Worm (Caenorhabditis elegans) whole organism, late embryonic: ENCODE measurements around the gene pgp-8.

Source experiments
- C38D4.7 ChIP-seq: fragments of 200-800 bp; sonication (Bioruptor generic); optimal IDR thresholded peaks from 2 replicates; lab custom pipeline; 2018; ENCODE audit warnings: mild to moderate bottlenecking, missing genetic modification characterization, moderate library complexity, missing compliant biosample characterization
- F13H6.1 ChIP-seq: sonication (generic microtip); optimal IDR thresholded peaks from 2 replicates; lab custom pipeline; 2016; ENCODE audit warnings: missing genetic modification characterization, missing compliant biosample characterization
- K02D7.2 ChIP-seq: sonication (generic microtip); optimal IDR thresholded peaks from 2 replicates; lab custom pipeline; 2017; ENCODE audit warnings: mild to moderate bottlenecking, missing genetic modification characterization, missing compliant biosample characterization
- K09A11.1 ChIP-seq: sonication (generic microtip); optimal IDR thresholded peaks from 2 replicates; lab custom pipeline; 2017; ENCODE audit warnings: antibody characterized with exemption, mild to moderate bottlenecking, missing genetic modification characterization, missing compliant biosample characterization; ENCODE audit not compliant: insufficient read depth
- T23F11.4 ChIP-seq: fragments of 200-800 bp; sonication (Bioruptor generic); optimal IDR thresholded peaks from 2 replicates; lab custom pipeline; 2018; ENCODE audit warnings: mild to moderate bottlenecking, missing genetic modification characterization, missing compliant biosample characterization
- ahr-1 ChIP-seq: sonication (generic microtip); optimal IDR thresholded peaks from 2 replicates; lab custom pipeline; 2016; ENCODE audit warnings: missing genetic modification characterization, missing compliant biosample characterization
- ceh-14 ChIP-seq: sonication (generic microtip); optimal IDR thresholded peaks from 2 replicates; lab custom pipeline; 2016; ENCODE audit warnings: missing genotype, missing genetic modification characterization, missing compliant biosample characterization
- ceh-19 ChIP-seq: fragments of 200-800 bp; sonication (Bioruptor generic); optimal IDR thresholded peaks from 2 replicates; lab custom pipeline; 2018; ENCODE audit warnings: mild to moderate bottlenecking, missing genetic modification characterization, missing compliant biosample characterization
- ceh-22 ChIP-seq: sonication (generic microtip); optimal IDR thresholded peaks from 2 replicates; lab custom pipeline; 2017; ENCODE audit warnings: missing biosample characterization, missing genetic modification characterization
- ceh-24 ChIP-seq: sonication (generic microtip); optimal IDR thresholded peaks from 2 replicates; lab custom pipeline; 2016; ENCODE audit warnings: mild to moderate bottlenecking, missing genetic modification characterization, missing compliant biosample characterization
- ceh-45 ChIP-seq: fragments of 200-800 bp; sonication (Bioruptor generic); IDR thresholded peaks from 2 replicates; pipeline ENCODE4 v1.3.6; 2022; ENCODE audit warnings: missing genetic modification reagents, missing genetic modification characterization, missing compliant biosample characterization
- ceh-6 ChIP-seq: fragments of 200-800 bp; sonication (Bioruptor generic); optimal IDR thresholded peaks from 2 replicates; lab custom pipeline; 2018; ENCODE audit warnings: mild to moderate bottlenecking, missing genetic modification characterization, missing compliant biosample characterization
- che-1 ChIP-seq: sonication (generic microtip); optimal IDR thresholded peaks from 2 replicates; lab custom pipeline; 2016; ENCODE audit warnings: mild to moderate bottlenecking, missing genetic modification characterization, missing compliant biosample characterization
- dmd-4 ChIP-seq: sonication (generic microtip); optimal IDR thresholded peaks from 2 replicates; lab custom pipeline; 2016; ENCODE audit warnings: borderline replicate concordance, missing genetic modification characterization, missing compliant biosample characterization
- dve-1 ChIP-seq: sonication (generic microtip); optimal IDR thresholded peaks from 2 replicates; lab custom pipeline; 2017; ENCODE audit warnings: antibody characterized with exemption, mild to moderate bottlenecking, missing genetic modification characterization, missing compliant biosample characterization
- elt-2 ChIP-seq: sonication (generic microtip); optimal IDR thresholded peaks from 2 replicates; lab custom pipeline; 2016; ENCODE audit warnings: missing genetic modification reagents, missing genetic modification characterization, missing compliant biosample characterization
- elt-4 ChIP-seq: sonication (generic microtip); optimal IDR thresholded peaks from 2 replicates; lab custom pipeline; 2016; ENCODE audit warnings: missing genetic modification characterization, missing compliant biosample characterization
- ets-4 ChIP-seq: sonication (generic microtip); optimal IDR thresholded peaks from 2 replicates; lab custom pipeline; 2016; ENCODE audit warnings: missing genetic modification characterization, missing compliant biosample characterization
- eyg-1 ChIP-seq: sonication (generic microtip); optimal IDR thresholded peaks from 2 replicates; lab custom pipeline; 2016; ENCODE audit warnings: missing genotype, missing genetic modification characterization, missing compliant biosample characterization
- fkh-10 ChIP-seq: fragments of 150-350 bp; optimal IDR thresholded peaks from 2 replicates; lab custom pipeline; 2014; ENCODE audit warnings: missing biosample characterization, missing genetic modification reagents, missing genetic modification characterization
- hlh-15 ChIP-seq: sonication (generic microtip); optimal IDR thresholded peaks from 2 replicates; lab custom pipeline; 2016; ENCODE audit warnings: missing genetic modification characterization, missing compliant biosample characterization
- hlh-30 ChIP-seq: sonication (generic microtip); optimal IDR thresholded peaks from 2 replicates; lab custom pipeline; 2017; ENCODE audit warnings: antibody characterized with exemption, missing genetic modification characterization, missing compliant biosample characterization; ENCODE audit not compliant: insufficient read depth
- hlh-6 ChIP-seq: sonication (generic microtip); optimal IDR thresholded peaks from 2 replicates; lab custom pipeline; 2016; ENCODE audit warnings: missing genotype, missing genetic modification characterization, missing compliant biosample characterization
- hlh-8 ChIP-seq: sonication (generic microtip); optimal IDR thresholded peaks from 2 replicates; lab custom pipeline; 2016; ENCODE audit warnings: missing genotype, missing genetic modification characterization, missing compliant biosample characterization
- lim-6 ChIP-seq: sonication (generic microtip); optimal IDR thresholded peaks from 2 replicates; lab custom pipeline; 2016; ENCODE audit warnings: missing genetic modification characterization, missing compliant biosample characterization
- lin-11 ChIP-seq: fragments of 200-800 bp; sonication (Bioruptor generic); optimal IDR thresholded peaks from 2 replicates; lab custom pipeline; 2018; ENCODE audit warnings: mild to moderate bottlenecking, missing genetic modification characterization, missing compliant biosample characterization
- mec-3 ChIP-seq: sonication (generic microtip); optimal IDR thresholded peaks from 2 replicates; lab custom pipeline; 2016; ENCODE audit warnings: borderline replicate concordance, missing genetic modification characterization, missing compliant biosample characterization
- nfya-1 ChIP-seq: sonication (generic microtip); optimal IDR thresholded peaks from 2 replicates; lab custom pipeline; 2017; ENCODE audit warnings: missing genetic modification characterization, mild to moderate bottlenecking, missing compliant biosample characterization, antibody characterized with exemption, moderate library complexity
- nhr-11 ChIP-seq: fragments of 150-350 bp; optimal IDR thresholded peaks from 2 replicates; lab custom pipeline; 2014; ENCODE audit warnings: missing biosample characterization, missing genetic modification characterization
- nhr-232 ChIP-seq: sonication (generic microtip); optimal IDR thresholded peaks from 2 replicates; lab custom pipeline; 2016; ENCODE audit warnings: missing genetic modification characterization, missing compliant biosample characterization
- odd-2 ChIP-seq: sonication (generic microtip); optimal IDR thresholded peaks from 2 replicates; lab custom pipeline; 2017; ENCODE audit warnings: antibody characterized with exemption, mild to moderate bottlenecking, missing genetic modification characterization, missing compliant biosample characterization
- pag-3 ChIP-seq: sonication (generic microtip); optimal IDR thresholded peaks from 2 replicates; lab custom pipeline; 2016; ENCODE audit warnings: missing compliant biosample characterization, missing genetic modification characterization, borderline replicate concordance
- pat-9 ChIP-seq: fragments of 200-800 bp; sonication (Bioruptor generic); optimal IDR thresholded peaks from 2 replicates; lab custom pipeline; 2018; ENCODE audit warnings: mild to moderate bottlenecking, missing genetic modification characterization, moderate library complexity, missing compliant biosample characterization
- pax-1 ChIP-seq: fragments of 150-350 bp; optimal IDR thresholded peaks from 2 replicates; lab custom pipeline; 2014; ENCODE audit warnings: missing biosample characterization, missing genetic modification characterization
- pha-2 ChIP-seq: sonication (generic microtip); optimal IDR thresholded peaks from 2 replicates; lab custom pipeline; 2017; ENCODE audit warnings: mild to moderate bottlenecking, missing genetic modification characterization, missing compliant biosample characterization
- pha-4 ChIP-seq: fragments of 150-350 bp; optimal IDR thresholded peaks from 2 replicates; lab custom pipeline; 2018; ENCODE audit warnings: missing biosample characterization, missing genetic modification reagents, missing genetic modification characterization
- pqm-1 ChIP-seq: sonication (generic microtip); optimal IDR thresholded peaks from 2 replicates; lab custom pipeline; 2016; ENCODE audit warnings: missing genetic modification characterization, missing compliant biosample characterization
- ref-2 ChIP-seq: sonication (generic microtip); optimal IDR thresholded peaks from 2 replicates; lab custom pipeline; 2016; ENCODE audit warnings: missing genetic modification characterization, missing compliant biosample characterization
- sdc-2 ChIP-seq: sonication (generic microtip); optimal IDR thresholded peaks from 2 replicates; lab custom pipeline; 2016; ENCODE audit warnings: missing genotype, missing genetic modification characterization, missing compliant biosample characterization
- sox-2 ChIP-seq: fragments of 200-800 bp; sonication (Bioruptor generic); IDR thresholded peaks from 2 replicates; pipeline ENCODE4 v1.3.6; 2022; ENCODE audit warnings: missing genetic modification reagents, missing genetic modification characterization, missing compliant biosample characterization
- syd-9 ChIP-seq: sonication (generic microtip); optimal IDR thresholded peaks from 2 replicates; lab custom pipeline; 2016; ENCODE audit warnings: mild to moderate bottlenecking, missing genetic modification characterization, moderate library complexity, missing compliant biosample characterization
- tbx-2 ChIP-seq: sonication (generic microtip); optimal IDR thresholded peaks from 2 replicates; lab custom pipeline; 2016; ENCODE audit warnings: missing genetic modification characterization, missing compliant biosample characterization
- unc-3 ChIP-seq, 2 experiments: fragments of 200-800 bp in 1 of 2; sonication (Bioruptor generic) in 1 of 2; sonication (generic microtip) in 1 of 2; conservative IDR thresholded peaks in 1 of 2; optimal IDR thresholded peaks in 1 of 2; 2 replicates each; pipeline versions ENCODE4 v1.3.6 to Lab custom; 2016 to 2022; ENCODE audit warnings: missing compliant biosample characterization in 2 of 2, missing genetic modification characterization in 2 of 2, missing genetic modification reagents in 1 of 2
- unc-42 ChIP-seq: sonication (generic microtip); optimal IDR thresholded peaks from 2 replicates; lab custom pipeline; 2016; ENCODE audit warnings: missing genotype, missing genetic modification characterization, missing compliant biosample characterization
- unc-55 ChIP-seq: sonication (generic microtip); optimal IDR thresholded peaks from 2 replicates; lab custom pipeline; 2017; ENCODE audit warnings: missing biosample characterization, missing genetic modification reagents, missing genetic modification characterization
- unc-86 ChIP-seq: sonication (generic microtip); optimal IDR thresholded peaks from 2 replicates; lab custom pipeline; 2016; ENCODE audit warnings: missing genetic modification characterization, missing compliant biosample characterization
- ztf-16 ChIP-seq: sonication (generic microtip); optimal IDR thresholded peaks from 2 replicates; lab custom pipeline; 2017; ENCODE audit warnings: missing genetic modification characterization, missing compliant biosample characterization

pgp-8 gene

ce11 chrX:10837609-10838008, 26.6 kb downstream of the pgp-8 start:
- TF ChIP-seq ahr-1 (tag; lab: Kevin White, UChicago), result no peak
- no peak for TF ChIP-seq ceh-19 (GFP tag; lab: Kevin White, UChicago)
- no peak for TF ChIP-seq sox-2 (GFP tag; lab: Robert Waterston, UW)
- TF ChIP-seq K02D7.2 (tag; lab: Kevin White, UChicago), result no peak
- TF ChIP-seq ref-2 (tag; lab: Kevin White, UChicago), result no peak
- TF ChIP-seq unc-86 (tag; lab: Kevin White, UChicago), result no peak
- no peak for TF ChIP-seq dmd-4 (tag; lab: Kevin White, UChicago)
- TF ChIP-seq nhr-11 (tag; lab: Kevin White, UChicago), result no peak
- no peak for TF ChIP-seq tbx-2 (tag; lab: Kevin White, UChicago)
- TF ChIP-seq ceh-24 (tag; lab: Kevin White, UChicago), result no peak
- TF ChIP-seq ceh-6, result no peak
- TF ChIP-seq hlh-6, result no peak
- TF ChIP-seq pag-3, result no peak
- TF ChIP-seq fkh-10 (GFP tag; lab: Kevin White, UChicago), result no peak
- no peak for TF ChIP-seq T23F11.4 (GFP tag; lab: Kevin White, UChicago)

- TF ChIP-seq ztf-16 (tag; lab: Kevin White, UChicago), result no peak
- TF ChIP-seq pat-9 (tag; lab: Kevin White, UChicago), result no peak
- TF ChIP-seq unc-55 (GFP tag; lab: Kevin White, UChicago), result peak; percentile 61
- no peak for TF ChIP-seq fkh-10 (GFP tag; lab: Kevin White, UChicago)
- no peak for TF ChIP-seq ahr-1 (tag; lab: Kevin White, UChicago)
Measured at ce11 chrX:10834568-10834967, 29.7 kb downstream of the pgp-8 start.

- no peak for TF ChIP-seq odd-2 (tag; lab: Kevin White, UChicago)
- TF ChIP-seq C38D4.7, result peak; percentile 52
- TF ChIP-seq ceh-45 (GFP tag; lab: Robert Waterston, UW), result no peak
- TF ChIP-seq ceh-6, result peak; percentile 72
- no peak for TF ChIP-seq pha-2 (tag; lab: Kevin White, UChicago)
- TF ChIP-seq lin-11, result peak; percentile 45
- no peak for TF ChIP-seq eyg-1 (tag; lab: Kevin White, UChicago)
- TF ChIP-seq pax-1, result no peak
- TF ChIP-seq che-1 (tag; lab: Kevin White, UChicago), result peak; percentile 57
- TF ChIP-seq nfya-1 (tag; lab: Kevin White, UChicago), result no peak
- no peak for TF ChIP-seq ceh-24 (tag; lab: Kevin White, UChicago)
- no peak for TF ChIP-seq unc-3 (GFP tag; conservative IDR thresholded peaks at IDR 0.05; lab: Robert Waterston, UW)
- no peak for TF ChIP-seq unc-3 (tag; optimal IDR thresholded peaks at IDR 0.05; lab: Kevin White, UChicago)
- no peak for TF ChIP-seq K09A11.1 (tag; lab: Kevin White, UChicago)
- TF ChIP-seq hlh-8 (tag; lab: Kevin White, UChicago), result no peak
- TF ChIP-seq sox-2 (GFP tag; lab: Robert Waterston, UW), result no peak
- TF ChIP-seq ceh-22, result no peak
- no peak for TF ChIP-seq hlh-15 (tag; lab: Kevin White, UChicago)
- peak; percentile 43 for TF ChIP-seq syd-9
- TF ChIP-seq ahr-1 (tag; lab: Kevin White, UChicago), result peak; percentile 71
- TF ChIP-seq pqm-1 (tag; lab: Kevin White, UChicago), result no peak
- TF ChIP-seq ets-4, result no peak
- TF ChIP-seq ceh-19 (GFP tag; lab: Kevin White, UChicago), result peak; percentile 6
- TF ChIP-seq nhr-232 (tag; lab: Kevin White, UChicago), result peak; percentile 52
- peak; percentile 38 for TF ChIP-seq tbx-2 (tag; lab: Kevin White, UChicago)
- TF ChIP-seq sdc-2 (tag; lab: Kevin White, UChicago), result peak; percentile 71
- no peak for TF ChIP-seq dmd-4 (tag; lab: Kevin White, UChicago)
- TF ChIP-seq elt-4 (tag; lab: Kevin White, UChicago), result no peak
- no peak for TF ChIP-seq pha-4 (tag; lab: Kevin White, UChicago)
- TF ChIP-seq dve-1 (tag; lab: Kevin White, UChicago), result peak; percentile 50
- peak; percentile 14 for TF ChIP-seq ceh-14 (tag; lab: Kevin White, UChicago)
- TF ChIP-seq elt-2 (tag; lab: Kevin White, UChicago), result peak; percentile 38
- TF ChIP-seq unc-42, result no peak
- no peak for TF ChIP-seq F13H6.1 (tag; lab: Kevin White, UChicago)
- no peak for TF ChIP-seq hlh-30 (tag; lab: Kevin White, UChicago)
- TF ChIP-seq hlh-6, result peak; percentile 56
- TF ChIP-seq mec-3 (tag; lab: Kevin White, UChicago), result peak; percentile 41
- TF ChIP-seq unc-86 (tag; lab: Kevin White, UChicago), result peak; percentile 2
- TF ChIP-seq lim-6 (tag; lab: Kevin White, UChicago), result no peak
Measured at ce11 chrX:10821160-10821559, 43.1 kb downstream of the pgp-8 start.
